Fruit fly (Drosophila melanogaster): Measurements from ENCODE around the gene cype.

cype gene

DNA sequence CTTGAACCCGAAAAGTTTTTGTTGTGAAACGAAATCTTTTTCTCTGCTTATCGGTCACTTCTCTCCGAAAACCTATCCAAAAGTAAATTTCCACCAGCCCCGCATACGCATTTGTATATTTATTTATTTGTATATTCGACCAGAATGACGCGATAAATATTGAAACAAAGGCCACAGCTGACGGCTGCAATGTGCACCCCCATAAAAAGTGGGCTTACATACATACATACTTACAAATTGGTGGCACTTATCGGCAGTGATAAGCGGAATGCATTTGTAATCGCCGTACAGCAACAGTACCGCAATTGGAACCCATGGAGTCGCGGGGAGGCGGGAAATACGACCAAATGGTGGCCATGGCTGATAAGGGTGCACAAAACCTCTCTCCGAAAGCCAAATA lies 35.8 kb upstream of the cype start:
- TF ChIP-seq Rel (GFP tag; optimal IDR thresholded peaks at IDR 0.05) (peak; percentile 21), Rel (tag; optimal IDR thresholded peaks at IDR 0.05) (peak; percentile 92), GATAd (GFP tag; optimal IDR thresholded peaks at IDR 0.05) (no peak), Hnf4 (GFP tag; optimal IDR thresholded peaks at IDR 0.05) (peak; percentile 47), Jra (GFP tag; optimal IDR thresholded peaks at IDR 0.05) (peak; percentile 51), br (GFP tag; optimal IDR thresholded peaks at IDR 0.05) (peak; percentile 30), Hr83 (GFP tag; optimal IDR thresholded peaks at IDR 0.05; ENCODE audit: poor library complexity, severe bottlenecking) (peak; percentile 39), Sp1 (GFP tag; optimal IDR thresholded peaks at IDR 0.05) (no peak), h (GFP tag; optimal IDR thresholded peaks at IDR 0.05) (peak; percentile 43), CrebA (GFP tag; optimal IDR thresholded peaks at IDR 0.05; ENCODE audit: borderline replicate concordance) (peak; percentile 76), Hr78 (GFP tag; optimal IDR thresholded peaks at IDR 0.05) (no peak), sv (GFP tag; optimal IDR thresholded peaks at IDR 0.05) (no peak)

dm6 chr2L:5291869-5292642 lies 35.0 kb upstream of the cype start:
- TF ChIP-seq dl (GFP tag; optimal IDR thresholded peaks at IDR 0.05; ENCODE audit: insufficient read depth in 1 of 2, partially characterized antibody in 2 of 2) (peak in 1 of 2 experiments; percentile 53), Dif (GFP tag; optimal IDR thresholded peaks at IDR 0.05; ENCODE audit: partially characterized antibody) (peak; percentile 79), fru (GFP tag; optimal IDR thresholded peaks at IDR 0.05) (peak; percentile 26), tai (GFP tag; optimal IDR thresholded peaks at IDR 0.05) (peak; percentile 21), Rel (GFP tag; optimal IDR thresholded peaks at IDR 0.05) (no peak), Rel (tag; optimal IDR thresholded peaks at IDR 0.05) (peak; percentile 37), Hr83 (GFP tag; optimal IDR thresholded peaks at IDR 0.05; ENCODE audit: poor library complexity, severe bottlenecking) (peak; percentile 77), Dfd (GFP tag; optimal IDR thresholded peaks at IDR 0.05) (no peak), rgr (GFP tag; optimal IDR thresholded peaks at IDR 0.05) (peak; percentile 0), Myc (optimal IDR thresholded peaks at IDR 0.05) (no peak), N (GFP tag; optimal IDR thresholded peaks at IDR 0.05) (peak; percentile 62), ey (GFP tag; optimal IDR thresholded peaks at IDR 0.05) (no peak), Hr78 (GFP tag; optimal IDR thresholded peaks at IDR 0.05) (no peak), HLH106 (tag; optimal IDR thresholded peaks at IDR 0.05) (peak; percentile 9), usp (GFP tag; optimal IDR thresholded peaks at IDR 0.05) (no peak), brk (GFP tag; optimal IDR thresholded peaks at IDR 0.05) (no peak), br (GFP tag; optimal IDR thresholded peaks at IDR 0.05) (no peak), Jra (GFP tag; optimal IDR thresholded peaks at IDR 0.05) (peak; percentile 48), Abd-B (GFP tag; optimal IDR thresholded peaks at IDR 0.05) (peak; percentile 59), jim (GFP tag; optimal IDR thresholded peaks at IDR 0.05) (peak; percentile 87), Sp1 (GFP tag; optimal IDR thresholded peaks at IDR 0.05) (peak; percentile 8), Mio (GFP tag; optimal IDR thresholded peaks at IDR 0.05) (no peak)

dm6 chr2L:5292643-5292963 lies 34.4 kb upstream of the cype start:
- TF ChIP-seq Dfd (GFP tag; optimal IDR thresholded peaks at IDR 0.05) (peak; percentile 66), pan (optimal IDR thresholded peaks at IDR 0.05) (no peak), tai (GFP tag; optimal IDR thresholded peaks at IDR 0.05) (no peak), usp (GFP tag; optimal IDR thresholded peaks at IDR 0.05) (no peak), Dif (GFP tag; optimal IDR thresholded peaks at IDR 0.05; ENCODE audit: partially characterized antibody) (no peak), lola (GFP tag; optimal IDR thresholded peaks at IDR 0.05) (no peak), ey (GFP tag; optimal IDR thresholded peaks at IDR 0.05) (peak; percentile 97), fru (GFP tag; optimal IDR thresholded peaks at IDR 0.05) (peak; percentile 94), h (GFP tag; optimal IDR thresholded peaks at IDR 0.05) (peak; percentile 97), Jra (GFP tag; optimal IDR thresholded peaks at IDR 0.05) (peak; percentile 15), Vsx2 (GFP tag; optimal IDR thresholded peaks at IDR 0.05; ENCODE audit: partially characterized antibody) (no peak), HLH106 (tag; optimal IDR thresholded peaks at IDR 0.05) (peak; percentile 98), psq (GFP tag; optimal IDR thresholded peaks at IDR 0.05) (peak; percentile 84), N (GFP tag; optimal IDR thresholded peaks at IDR 0.05) (no peak), CG32264 (GFP tag; optimal IDR thresholded peaks at IDR 0.05) (peak; percentile 87), Rel (GFP tag; optimal IDR thresholded peaks at IDR 0.05) (peak; percentile 91), Rel (tag; optimal IDR thresholded peaks at IDR 0.05) (peak; percentile 77), foxo (GFP tag; optimal IDR thresholded peaks at IDR 0.05) (peak; percentile 73 to 96), GATAd (GFP tag; optimal IDR thresholded peaks at IDR 0.05) (no peak), Hr83 (GFP tag; optimal IDR thresholded peaks at IDR 0.05; ENCODE audit: poor library complexity, severe bottlenecking) (no peak), Sp1 (GFP tag; optimal IDR thresholded peaks at IDR 0.05) (peak; percentile 95), CG9705 (GFP tag; optimal IDR thresholded peaks at IDR 0.05) (peak; percentile 97), brk (GFP tag; optimal IDR thresholded peaks at IDR 0.05) (peak; percentile 85), Mio (GFP tag; optimal IDR thresholded peaks at IDR 0.05) (peak; percentile 83), Hnf4 (GFP tag; optimal IDR thresholded peaks at IDR 0.05) (peak; percentile 91), Abd-B (GFP tag; optimal IDR thresholded peaks at IDR 0.05) (no peak), sage (GFP tag; optimal IDR thresholded peaks at IDR 0.05) (peak; percentile 92), sv (GFP tag; optimal IDR thresholded peaks at IDR 0.05) (no peak), br (GFP tag; optimal IDR thresholded peaks at IDR 0.05) (peak; percentile 94), dsf (GFP tag; optimal IDR thresholded peaks at IDR 0.05; ENCODE audit: borderline replicate concordance) (peak; percentile 85), rgr (GFP tag; optimal IDR thresholded peaks at IDR 0.05) (peak; percentile 96), jim (GFP tag; optimal IDR thresholded peaks at IDR 0.05) (no peak), Hr78 (GFP tag; optimal IDR thresholded peaks at IDR 0.05) (no peak), dl (GFP tag; optimal IDR thresholded peaks at IDR 0.05; ENCODE audit: insufficient read depth in 1 of 2, partially characterized antibody in 2 of 2) (no peak), Myc (optimal IDR thresholded peaks at IDR 0.05) (no peak), dmrt93B (GFP tag; optimal IDR thresholded peaks at IDR 0.05) (peak; percentile 97), OdsH (GFP tag; optimal IDR thresholded peaks at IDR 0.05) (peak; percentile 97), woc (GFP tag; optimal IDR thresholded peaks at IDR 0.05) (peak; percentile 89), CrebA (GFP tag; optimal IDR thresholded peaks at IDR 0.05; ENCODE audit: borderline replicate concordance) (peak; percentile 65)

Measured in whole organism, wandering third instar larva.